Worm (Caenorhabditis elegans) whole organism, L4/young adult: Measurements from ENCODE around the gene gtf-2E1.

Experiments
- W03F9.2 ChIP-seq: fragments of 150-350 bp; optimal IDR thresholded peaks from 2 replicates; lab custom pipeline; 2014; ENCODE audit warnings: missing biosample characterization, missing genetic modification characterization
- dao-5 ChIP-seq: sonication (generic microtip); optimal IDR thresholded peaks from 2 replicates; lab custom pipeline; 2016; ENCODE audit warnings: missing genotype, missing genetic modification characterization, moderate library complexity, missing compliant biosample characterization

DNA sequence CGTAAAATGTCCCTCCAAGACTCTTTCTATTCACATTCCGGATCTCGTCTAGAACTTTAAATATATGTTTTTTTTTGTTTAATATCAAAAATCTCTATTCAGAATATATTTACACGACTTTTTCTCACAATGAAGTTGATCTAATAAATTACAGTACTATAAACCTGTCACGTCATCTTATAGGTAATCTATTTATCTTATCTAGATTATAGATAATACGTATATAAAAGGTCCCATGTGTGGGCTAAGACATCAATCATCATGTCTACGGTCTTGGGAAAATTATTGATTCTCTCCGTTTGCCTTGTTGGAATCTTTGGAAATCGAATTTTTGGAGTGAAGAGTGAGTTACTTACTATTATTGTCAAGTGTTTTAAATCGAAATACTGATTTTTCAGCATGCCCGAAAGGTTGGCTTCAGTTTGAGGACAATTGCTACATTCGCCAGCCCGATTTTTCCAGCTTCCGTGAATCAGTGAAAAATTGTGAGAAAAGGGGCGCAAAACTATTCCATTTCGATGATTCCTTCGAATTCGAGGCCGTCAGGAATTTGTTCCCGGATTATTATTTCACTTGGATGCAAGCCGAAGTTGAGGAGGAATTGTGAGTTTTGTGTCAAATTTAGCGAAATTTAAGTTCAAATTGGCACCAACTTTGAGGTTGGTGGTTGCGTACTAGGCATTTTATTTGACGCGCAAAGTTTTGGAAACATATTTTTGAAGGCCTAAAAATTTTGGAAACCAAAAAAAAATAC lies 21.8 kb downstream of the gtf-2E1 start, which contains the start of gene clec-196:
- TF ChIP-seq W03F9.2 (tag; lab: Kevin White, UChicago) (no peak), dao-5 (tag; lab: Kevin White, UChicago) (no peak)
